Worm (Caenorhabditis elegans) whole organism, L4/young adult: ENCODE data around the gene hpo-30.

Source experiments
- dao-5 ChIP-seq: sonication (generic microtip); optimal IDR thresholded peaks from 2 replicates; lab custom pipeline; 2016; ENCODE audit warnings: missing genotype, missing genetic modification characterization, moderate library complexity, missing compliant biosample characterization
- him-1 ChIP-seq: sonication (generic microtip); optimal IDR thresholded peaks from 2 replicates; lab custom pipeline; 2016; ENCODE audit warnings: missing genotype, missing genetic modification reagents, missing genetic modification characterization, missing compliant biosample characterization

ce11 chrV:12295520-12295919 lies 14.6 kb downstream of the hpo-30 start:
- TF ChIP-seq him-1 (tag; lab: Kevin White, UChicago) = no peak
- no peak for TF ChIP-seq dao-5 (tag; lab: Kevin White, UChicago)
